In the genomic region with DNA sequence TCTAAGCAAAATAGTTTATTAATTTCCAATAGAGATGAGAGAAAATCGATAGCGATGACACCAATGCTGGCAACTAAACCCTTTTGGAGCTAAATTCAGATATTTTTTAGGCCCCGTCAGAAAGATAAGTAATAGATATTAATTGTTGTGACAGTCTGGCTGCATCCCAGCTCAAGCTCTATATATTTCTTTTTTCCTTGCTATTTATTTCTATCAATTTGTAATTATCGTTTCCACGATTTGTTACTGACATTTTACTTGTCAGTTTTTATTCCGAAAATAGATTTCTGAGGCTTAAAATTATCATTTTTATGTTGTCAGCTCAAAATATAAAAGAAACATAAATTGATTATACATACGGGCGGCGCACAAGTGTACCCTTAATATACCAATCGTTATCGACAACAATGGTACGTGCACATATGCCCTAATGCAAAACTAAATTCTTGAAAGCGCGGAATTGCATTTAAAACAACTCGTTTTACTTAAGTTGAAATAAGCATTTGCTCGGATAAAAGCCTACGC, we compare ENCODE assay signal across 5 fruit fly cellular contexts.
TF ChIP-seq lines count a peak whose summit lies in the region.

Gene CRIF, minus strand, starts transcription at position 51 of the 525 bp plus-strand sequence.
Gene SMC5, plus strand, starts transcription at position 329 of the 525 bp plus-strand sequence.

- no peak for TF ChIP-seq CTCF in whole organism, embryonic (GFP tag; optimal IDR thresholded peaks at IDR 0.05; lab: Kevin White, UChicago)

TF ChIP-seq in whole organism, adult, 20 proteins besides CTCF, POLR2A, EP300 and RAD21 (continues in another document):
- TF ChIP-seq cic (GFP tag; optimal IDR thresholded peaks at IDR 0.05; lab: Kevin White, UChicago) = no peak
- TF ChIP-seq CG11617 (GFP tag; optimal IDR thresholded peaks at IDR 0.05; lab: Kevin White, UChicago) = peak; percentile 62
- peak; percentile 81 for TF ChIP-seq CG5204 (GFP tag; optimal IDR thresholded peaks at IDR 0.05; lab: Kevin White, UChicago)
- TF ChIP-seq Hr96 (GFP tag; optimal IDR thresholded peaks at IDR 0.05; lab: Kevin White, UChicago) = peak; percentile 76
- no peak for TF ChIP-seq kay (GFP tag; lab: Kevin White, UChicago; ENCODE audit: borderline replicate concordance)
- TF ChIP-seq Clk (GFP tag; optimal IDR thresholded peaks at IDR 0.05; lab: Kevin White, UChicago) = peak; percentile 43
- peak; percentile 51 for TF ChIP-seq tj (GFP tag; optimal IDR thresholded peaks at IDR 0.05; lab: Kevin White, UChicago)
- no peak for TF ChIP-seq CG33017 (tag; optimal IDR thresholded peaks at IDR 0.05; lab: Kevin White, UChicago)
- TF ChIP-seq CG1620 (GFP tag; optimal IDR thresholded peaks at IDR 0.05; lab: Kevin White, UChicago) = peak; percentile 74
- TF ChIP-seq ovo (GFP tag; optimal IDR thresholded peaks at IDR 0.05; lab: Kevin White, UChicago) = no peak
- TF ChIP-seq pad (GFP tag; optimal IDR thresholded peaks at IDR 0.05; lab: Kevin White, UChicago) = peak; percentile 21
- peak; percentile 23 for TF ChIP-seq CG14711 (tag; optimal IDR thresholded peaks at IDR 0.05; lab: Kevin White, UChicago)
- peak; percentile 69 for TF ChIP-seq bab1 (GFP tag; optimal IDR thresholded peaks at IDR 0.05; lab: Kevin White, UChicago)
- peak; percentile 47 for TF ChIP-seq CG12768 (GFP tag; optimal IDR thresholded peaks at IDR 0.05; lab: Kevin White, UChicago)
- TF ChIP-seq Mnt (GFP tag; optimal IDR thresholded peaks at IDR 0.05; lab: Kevin White, UChicago) = peak; percentile 36
- peak; percentile 57 for TF ChIP-seq CG7101 (tag; optimal IDR thresholded peaks at IDR 0.05; lab: Kevin White, UChicago)
- TF ChIP-seq cnc (optimal IDR thresholded peaks at IDR 0.05; lab: Kevin White, UChicago) = no peak

TF ChIP-seq in whole organism, embryonic, 481 proteins besides CTCF, POLR2A, EP300 and RAD21 (continues in another document):
- TF ChIP-seq Stat92E (GFP tag; optimal IDR thresholded peaks at IDR 0.05; lab: Kevin White, UChicago) = peak in 1 of 3 experiments; percentile 72
- no peak for TF ChIP-seq amos (GFP tag; IDR thresholded peaks at IDR 0.05; lab: Robert Waterston, UW; ENCODE audit: partially characterized antibody)
- TF ChIP-seq CG2889 (GFP tag; IDR thresholded peaks at IDR 0.05; lab: Robert Waterston, UW) = 0 out of 3 replicates have a peak, but pooled peaks have one; percentile 43
- peak; percentile 51 for TF ChIP-seq Six4 (GFP tag; optimal IDR thresholded peaks at IDR 0.05; lab: Kevin White, UChicago)
- TF ChIP-seq HHEX (GFP tag; optimal IDR thresholded peaks at IDR 0.05; lab: Kevin White, UChicago) = no peak
- 0 out of 2 replicates have a peak, but pooled peaks have one; percentile 42 for TF ChIP-seq ttk (GFP tag; IDR thresholded peaks at IDR 0.05; lab: Robert Waterston, UW)
- TF ChIP-seq pita (GFP tag; optimal IDR thresholded peaks at IDR 0.05; lab: Kevin White, UChicago) = no peak
- no peak for TF ChIP-seq yki (optimal IDR thresholded peaks at IDR 0.05; lab: Kevin White, UChicago)
- TF ChIP-seq CG13775 (GFP tag; optimal IDR thresholded peaks at IDR 0.05; lab: Kevin White, UChicago) = peak; percentile 85
- peak; percentile 62 for TF ChIP-seq Max (GFP tag; optimal IDR thresholded peaks at IDR 0.05; lab: Kevin White, UChicago)
- no peak for TF ChIP-seq ash1 (GFP tag; optimal IDR thresholded peaks at IDR 0.05; lab: Kevin White, UChicago)
- peak; percentile 68 for TF ChIP-seq CG15601 (tag; optimal IDR thresholded peaks at IDR 0.05; lab: Kevin White, UChicago)
- peak; percentile 42 for TF ChIP-seq HmgZ (tag; optimal IDR thresholded peaks at IDR 0.05; lab: Kevin White, UChicago)
- peak; percentile 22; the same call in 1 of the 2 replicates for TF ChIP-seq H2.0 (GFP tag; IDR thresholded peaks at IDR 0.05; lab: Robert Waterston, UW)
- TF ChIP-seq CG32767 (GFP tag; IDR thresholded peaks at IDR 0.05; lab: Robert Waterston, UW) = no peak; the same call in 1 of the 2 replicates
- TF ChIP-seq Hr39 (optimal IDR thresholded peaks at IDR 0.05; lab: Kevin White, UChicago) = no peak

TF ChIP-seq in whole organism, prepupa, 60 proteins besides CTCF, POLR2A, EP300 and RAD21 (continues in another document):
- TF ChIP-seq CG6276 (GFP tag; optimal IDR thresholded peaks at IDR 0.05; lab: Kevin White, UChicago) (no peak), CG1621 (tag; optimal IDR thresholded peaks at IDR 0.05; lab: Kevin White, UChicago) (no peak), Eip75B (GFP tag; optimal IDR thresholded peaks at IDR 0.05; lab: Kevin White, UChicago) (no peak), acj6 (GFP tag; optimal IDR thresholded peaks at IDR 0.05; lab: Kevin White, UChicago) (peak; percentile 63), pdm3 (GFP tag; optimal IDR thresholded peaks at IDR 0.05; lab: Kevin White, UChicago) (no peak), CG4318 (GFP tag; optimal IDR thresholded peaks at IDR 0.05; lab: Kevin White, UChicago) (no peak), spab (GFP tag; optimal IDR thresholded peaks at IDR 0.05; lab: Kevin White, UChicago) (no peak), CG6163 (GFP tag; IDR thresholded peaks at IDR 0.05; lab: Robert Waterston, UW) (no peak), CG8319 (GFP tag; optimal IDR thresholded peaks at IDR 0.05; lab: Kevin White, UChicago) (peak; percentile 5), CG8632 (GFP tag; optimal IDR thresholded peaks at IDR 0.05; lab: Kevin White, UChicago) (no peak), fd85E (GFP tag; optimal IDR thresholded peaks at IDR 0.05; lab: Kevin White, UChicago) (no peak), net (GFP tag; optimal IDR thresholded peaks at IDR 0.05; lab: Kevin White, UChicago) (no peak), esn (GFP tag; optimal IDR thresholded peaks at IDR 0.05; lab: Kevin White, UChicago) (peak; percentile 71), CG9139 (GFP tag; optimal IDR thresholded peaks at IDR 0.05; lab: Kevin White, UChicago) (no peak), CG8119 (GFP tag; IDR thresholded peaks at IDR 0.05; lab: Robert Waterston, UW) (0 out of 3 replicates have a peak, but pooled peaks have one; percentile 47), CG10669 (GFP tag; optimal IDR thresholded peaks at IDR 0.05; lab: Kevin White, UChicago) (no peak), svp (GFP tag; lab: Kevin White, UChicago) (no peak), Met (GFP tag; optimal IDR thresholded peaks at IDR 0.05; lab: Kevin White, UChicago) (no peak), Sox15 (GFP tag; optimal IDR thresholded peaks at IDR 0.05; lab: Kevin White, UChicago) (peak; percentile 48)

TF ChIP-seq in whole organism, pupa, 21 proteins besides CTCF, POLR2A, EP300 and RAD21:
- TF ChIP-seq CG12605 (GFP tag; IDR thresholded peaks at IDR 0.05; lab: Robert Waterston, UW) (no peak), Pif1B (GFP tag; optimal IDR thresholded peaks at IDR 0.05; lab: Kevin White, UChicago) (no peak), CG34367 (tag; optimal IDR thresholded peaks at IDR 0.05; lab: Kevin White, UChicago) (no peak), CG14655 (GFP tag; optimal IDR thresholded peaks at IDR 0.05; lab: Kevin White, UChicago) (no peak), Snoo (tag; optimal IDR thresholded peaks at IDR 0.05; lab: Kevin White, UChicago) (no peak), CG8159 (tag; optimal IDR thresholded peaks at IDR 0.05; lab: Kevin White, UChicago) (no peak), fd96Ca (GFP tag; IDR thresholded peaks at IDR 0.05; lab: Robert Waterston, UW) (no peak), CG17806 (tag; optimal IDR thresholded peaks at IDR 0.05; lab: Kevin White, UChicago) (peak; percentile 33), CG10348 (GFP tag; IDR thresholded peaks at IDR 0.05; lab: Robert Waterston, UW) (no peak), CG13204 (GFP tag; optimal IDR thresholded peaks at IDR 0.05; lab: Kevin White, UChicago) (no peak), rn (GFP tag; IDR thresholded peaks at IDR 0.05; lab: Robert Waterston, UW) (no peak), EcR (GFP tag; optimal IDR thresholded peaks at IDR 0.05; lab: Kevin White, UChicago) (no peak), CG9948 (tag; optimal IDR thresholded peaks at IDR 0.05; lab: Kevin White, UChicago) (no peak), CG4496 (GFP tag; IDR thresholded peaks at IDR 0.05; lab: Robert Waterston, UW) (no peak), Ets98B (GFP tag; IDR thresholded peaks at IDR 0.05; lab: Robert Waterston, UW) (no peak), D1 (tag; optimal IDR thresholded peaks at IDR 0.05; lab: Kevin White, UChicago) (peak; percentile 44), CG32121 (GFP tag; IDR thresholded peaks at IDR 0.05; lab: Robert Waterston, UW) (peak; percentile 22; the same call in 1 of the 2 replicates)

TF ChIP-seq in whole organism, wandering third instar larva, 38 proteins besides CTCF, POLR2A, EP300 and RAD21 (continues in another document):
- no peak for TF ChIP-seq GATAd (GFP tag; optimal IDR thresholded peaks at IDR 0.05; lab: Kevin White, UChicago)
- peak; percentile 56 for TF ChIP-seq CG9705 (GFP tag; optimal IDR thresholded peaks at IDR 0.05; lab: Kevin White, UChicago)
- peak; percentile 47 for TF ChIP-seq ey (GFP tag; optimal IDR thresholded peaks at IDR 0.05; lab: Kevin White, UChicago)
- TF ChIP-seq dsf (GFP tag; optimal IDR thresholded peaks at IDR 0.05; lab: Kevin White, UChicago; ENCODE audit: borderline replicate concordance) = no peak
- TF ChIP-seq dmrt93B (GFP tag; optimal IDR thresholded peaks at IDR 0.05; lab: Kevin White, UChicago) = no peak
- no peak for TF ChIP-seq foxo (GFP tag; optimal IDR thresholded peaks at IDR 0.05; lab: Kevin White, UChicago)
- TF ChIP-seq h (GFP tag; optimal IDR thresholded peaks at IDR 0.05; lab: Kevin White, UChicago) = no peak
- no peak for TF ChIP-seq jim (GFP tag; optimal IDR thresholded peaks at IDR 0.05; lab: Kevin White, UChicago)
- peak; percentile 86 for TF ChIP-seq woc (GFP tag; optimal IDR thresholded peaks at IDR 0.05; lab: Kevin White, UChicago)
- TF ChIP-seq CrebA (GFP tag; optimal IDR thresholded peaks at IDR 0.05; lab: Kevin White, UChicago; ENCODE audit: borderline replicate concordance) = no peak
- peak; percentile 34 for TF ChIP-seq Jra (GFP tag; optimal IDR thresholded peaks at IDR 0.05; lab: Kevin White, UChicago)
- TF ChIP-seq sv (GFP tag; optimal IDR thresholded peaks at IDR 0.05; lab: Kevin White, UChicago) = peak; percentile 60
- TF ChIP-seq br (GFP tag; optimal IDR thresholded peaks at IDR 0.05; lab: Kevin White, UChicago) = no peak
- peak; percentile 45 for TF ChIP-seq OdsH (GFP tag; optimal IDR thresholded peaks at IDR 0.05; lab: Kevin White, UChicago)
- no peak for TF ChIP-seq brk (GFP tag; optimal IDR thresholded peaks at IDR 0.05; lab: Kevin White, UChicago)
- no peak for TF ChIP-seq CG32264 (GFP tag; optimal IDR thresholded peaks at IDR 0.05; lab: Kevin White, UChicago)
- no peak for TF ChIP-seq fru (GFP tag; optimal IDR thresholded peaks at IDR 0.05; lab: Kevin White, UChicago)
- peak; percentile 40 for TF ChIP-seq psq (GFP tag; optimal IDR thresholded peaks at IDR 0.05; lab: Kevin White, UChicago)
- TF ChIP-seq Dif (GFP tag; optimal IDR thresholded peaks at IDR 0.05; lab: Kevin White, UChicago; ENCODE audit: partially characterized antibody) = peak; percentile 86
- peak; percentile 91 for TF ChIP-seq Myc (optimal IDR thresholded peaks at IDR 0.05; lab: Kevin White, UChicago)
- no peak for TF ChIP-seq Hr83 (GFP tag; optimal IDR thresholded peaks at IDR 0.05; lab: Kevin White, UChicago; ENCODE audit: poor library complexity, severe bottlenecking)
- TF ChIP-seq pan (optimal IDR thresholded peaks at IDR 0.05; lab: Kevin White, UChicago) = no peak
- TF ChIP-seq lola (GFP tag; optimal IDR thresholded peaks at IDR 0.05; lab: Kevin White, UChicago) = no peak
- no peak for TF ChIP-seq Abd-B (GFP tag; optimal IDR thresholded peaks at IDR 0.05; lab: Kevin White, UChicago)
